Worm (Caenorhabditis elegans): ENCODE measurements around the gene C05C8.8.

C05C8.8 gene

DNA sequence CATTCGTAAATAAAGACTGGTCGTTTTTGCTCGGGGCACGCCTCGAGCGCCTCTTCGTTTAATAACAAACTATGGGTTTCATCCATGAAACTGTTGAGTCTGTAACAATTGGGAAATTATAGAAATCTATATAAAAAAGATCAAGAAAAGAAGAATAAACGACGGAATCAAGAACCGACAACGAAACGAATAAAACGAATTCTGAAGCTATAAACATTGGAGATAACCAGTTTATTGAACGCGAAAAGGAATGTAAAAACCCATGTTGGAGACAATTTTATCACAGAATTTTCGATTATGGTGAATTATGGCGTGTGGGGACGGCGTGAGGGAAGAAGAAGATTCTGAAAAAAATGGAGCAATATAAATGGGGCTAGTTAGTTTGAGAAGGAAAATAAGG, 40.2 kb downstream of the C05C8.8 start, which contains the start of gene soap-1:
TSS of gene soap-1 (minus strand) at position 101 of the 400 bp plus-strand sequence.
- TF ChIP-seq atf-7 (tag; optimal IDR thresholded peaks at IDR 0.05), result no peak
- no peak for TF ChIP-seq sea-2 (GFP tag; IDR thresholded peaks at IDR 0.05)
- TF ChIP-seq nfya-1 (tag; optimal IDR thresholded peaks at IDR 0.05; ENCODE audit: borderline replicate concordance, insufficient read depth), result no peak

DNA sequence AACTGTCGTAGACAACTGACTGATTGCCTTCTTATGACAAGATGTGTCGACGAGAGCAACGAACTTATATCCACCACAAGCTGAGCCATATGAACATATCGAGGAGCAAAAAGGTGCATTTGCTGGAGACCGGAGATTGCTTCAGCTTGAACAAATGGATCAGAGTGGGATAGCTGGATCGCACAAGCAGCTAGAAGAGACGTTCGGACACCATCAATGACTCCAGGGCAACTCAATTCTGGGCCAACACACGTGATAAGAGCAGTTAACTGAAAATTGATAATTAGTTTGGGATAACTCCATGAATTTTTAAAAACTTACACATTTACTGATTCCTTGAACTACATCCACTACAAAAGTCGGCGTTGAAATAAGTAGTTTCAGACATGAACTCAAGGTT, 46.0 kb downstream of the C05C8.8 start:
- no peak for TF ChIP-seq tbx-9 (tag; optimal IDR thresholded peaks at IDR 0.05; ENCODE audit: borderline replicate concordance)
- TF ChIP-seq attf-3 (GFP tag; conservative IDR thresholded peaks at IDR 0.05), result no peak
- no peak for TF ChIP-seq Y56A3A.18 (GFP tag; IDR thresholded peaks at IDR 0.05)
- no peak for TF ChIP-seq lin-40 (tag; optimal IDR thresholded peaks at IDR 0.05)
- no peak for TF ChIP-seq atf-7 (tag; optimal IDR thresholded peaks at IDR 0.05)
- TF ChIP-seq snpc-3.4 (tag; optimal IDR thresholded peaks at IDR 0.05), result no peak
- TF ChIP-seq B0336.3 (GFP tag; IDR thresholded peaks at IDR 0.05), result no peak
- no peak for TF ChIP-seq ztf-3 (GFP tag; optimal IDR thresholded peaks at IDR 0.05)
- TF ChIP-seq C06A6.2 (GFP tag; conservative IDR thresholded peaks at IDR 0.05), result no peak
- no peak for TF ChIP-seq ceh-100 (GFP tag; IDR thresholded peaks at IDR 0.05)
- TF ChIP-seq zim-3 (tag; optimal IDR thresholded peaks at IDR 0.05), result no peak
- no peak for TF ChIP-seq F39B2.1 (GFP tag; IDR thresholded peaks at IDR 0.05)

Measured in whole organism, young adult.